Worm (Caenorhabditis elegans) whole organism, L4 larva: Measurements from ENCODE around the gene F58F12.2.

Source experiments
- F26F4.8 ChIP-seq: fragments of 200-800 bp; sonication (Bioruptor generic); conservative IDR thresholded peaks from 2 replicates; pipeline ENCODE4 v1.3.6; 2022; ENCODE audit warnings: missing genetic modification characterization, missing compliant biosample characterization
- F37D6.2 ChIP-seq: sonication (generic microtip); optimal IDR thresholded peaks from 2 replicates; lab custom pipeline; 2016; ENCODE audit warnings: mild to moderate bottlenecking, missing genetic modification characterization, missing compliant biosample characterization
- F49E8.2 ChIP-seq: sonication (generic microtip); optimal IDR thresholded peaks from 2 replicates; lab custom pipeline; 2016; ENCODE audit warnings: missing compliant biosample characterization, mild to moderate bottlenecking, missing genetic modification characterization, borderline replicate concordance
- T20F7.1 ChIP-seq: fragments of 200-800 bp; sonication (Bioruptor generic); optimal IDR thresholded peaks from 2 replicates; lab custom pipeline; 2018; ENCODE audit warnings: mild to moderate bottlenecking, missing genetic modification characterization, missing compliant biosample characterization
- T26A8.4 ChIP-seq: fragments of 200-800 bp; sonication (Bioruptor generic); IDR thresholded peaks from 2 replicates; pipeline ENCODE4 v1.3.6; 2022; ENCODE audit warnings: missing genetic modification characterization, missing compliant biosample characterization
- Y5F2A.4 ChIP-seq: fragments of 200-800 bp; sonication (Bioruptor generic); optimal IDR thresholded peaks from 2 replicates; lab custom pipeline; 2018; ENCODE audit warnings: mild to moderate bottlenecking, missing genetic modification characterization, missing compliant biosample characterization
- ZK337.2 ChIP-seq: fragments of 200-800 bp; sonication (Bioruptor generic); IDR thresholded peaks from 2 replicates; pipeline ENCODE4 v1.3.6; 2022; ENCODE audit warnings: missing genetic modification reagents, missing genetic modification characterization, missing compliant biosample characterization
- aha-1 ChIP-seq: fragments of 150-350 bp; peaks from one replicate; lab custom pipeline; 2014; ENCODE audit warnings: missing biosample characterization, missing genetic modification characterization
- arid-1 ChIP-seq: fragments of 200-800 bp; sonication (Bioruptor generic); conservative IDR thresholded peaks from 2 replicates; pipeline ENCODE4 v1.3.6; 2022; ENCODE audit warnings: missing genetic modification reagents, missing genetic modification characterization, missing compliant biosample characterization
- ceh-28 ChIP-seq: fragments of 150-350 bp; optimal IDR thresholded peaks from 2 replicates; lab custom pipeline; 2014; ENCODE audit warnings: missing biosample characterization, missing genetic modification reagents, missing genetic modification characterization
- ceh-32 ChIP-seq: sonication (generic microtip); optimal IDR thresholded peaks from 2 replicates; lab custom pipeline; 2016; ENCODE audit warnings: mild to moderate bottlenecking, missing genetic modification characterization, missing compliant biosample characterization; ENCODE audit not compliant: poor library complexity
- ceh-62 ChIP-seq: sonication (generic microtip); optimal IDR thresholded peaks from 2 replicates; lab custom pipeline; 2017; ENCODE audit warnings: missing biosample characterization, missing genetic modification characterization
- ces-1 ChIP-seq: fragments of 150-350 bp; sonication (generic microtip); optimal IDR thresholded peaks from 4 replicates; lab custom pipeline; 2014; ENCODE audit warnings: missing biosample characterization, missing genetic modification reagents, missing genetic modification characterization
- dmd-6 ChIP-seq: fragments of 200-800 bp; sonication (Bioruptor generic); IDR thresholded peaks from 2 replicates; pipeline ENCODE4 v1.3.6; 2022; ENCODE audit warnings: missing genetic modification reagents, missing genetic modification characterization, missing compliant biosample characterization
- dmd-8 ChIP-seq: fragments of 200-800 bp; sonication (Bioruptor generic); IDR thresholded peaks from 2 replicates; pipeline ENCODE4 v1.3.6; 2022; ENCODE audit warnings: missing genetic modification characterization, missing compliant biosample characterization
- dpl-1 ChIP-seq: fragments of 150-350 bp; optimal IDR thresholded peaks from 2 replicates; lab custom pipeline; 2014; ENCODE audit warnings: missing biosample characterization, missing genetic modification reagents, missing genetic modification characterization
- fkh-10 ChIP-seq: fragments of 150-350 bp; optimal IDR thresholded peaks from 2 replicates; lab custom pipeline; 2014; ENCODE audit warnings: missing biosample characterization, missing genetic modification reagents, missing genetic modification characterization
- fos-1 ChIP-seq: fragments of 150-350 bp; optimal IDR thresholded peaks from 2 replicates; lab custom pipeline; 2014; ENCODE audit warnings: missing biosample characterization, missing genetic modification characterization
- hif-1 ChIP-seq, 2 experiments: sonication (generic microtip); optimal IDR thresholded peaks; 2 replicates each; lab custom pipeline; 2016 to 2017; ENCODE audit warnings: missing compliant biosample characterization in 2 of 2, missing genetic modification characterization in 2 of 2, missing genetic modification reagents in 2 of 2, missing genotype in 2 of 2, mild to moderate bottlenecking in 1 of 2
- hlh-11 ChIP-seq: fragments of 200-800 bp; sonication (Bioruptor generic); optimal IDR thresholded peaks from 2 replicates; lab custom pipeline; 2018; ENCODE audit warnings: mild to moderate bottlenecking, missing genetic modification characterization, missing compliant biosample characterization
- hlh-30 ChIP-seq: sonication (generic microtip); optimal IDR thresholded peaks from 2 replicates; lab custom pipeline; 2017; ENCODE audit warnings: antibody characterized with exemption, mild to moderate bottlenecking, missing genetic modification characterization, missing compliant biosample characterization; ENCODE audit not compliant: insufficient read depth
- lin-13 ChIP-seq: fragments of 150-350 bp; optimal IDR thresholded peaks from 2 replicates; lab custom pipeline; 2014; ENCODE audit warnings: missing biosample characterization, missing genetic modification reagents, missing genetic modification characterization
- lin-29 ChIP-seq: fragments of 200-800 bp; sonication (Bioruptor generic); IDR thresholded peaks from 2 replicates; pipeline ENCODE4 v1.3.6; 2022; ENCODE audit warnings: missing genetic modification reagents, missing genetic modification characterization, missing compliant biosample characterization
- lin-38 ChIP-seq: fragments of 200-800 bp; sonication (Bioruptor generic); IDR thresholded peaks from 2 replicates; pipeline ENCODE4 v1.3.6; 2022; ENCODE audit warnings: missing genetic modification reagents, missing genetic modification characterization, missing compliant biosample characterization
- lsy-2 ChIP-seq, 2 experiments: fragments of 150-350 bp in 1 of 2; sonication (generic microtip) in 1 of 2; optimal IDR thresholded peaks; 2 replicates each; lab custom pipeline; 2014 to 2017; ENCODE audit warnings: missing biosample characterization in 2 of 2, missing genetic modification characterization in 2 of 2
- mdl-1 ChIP-seq, 2 experiments: fragments of 150-350 bp in 1 of 2; sonication (generic microtip) in 1 of 2; optimal IDR thresholded peaks; 2 replicates each; lab custom pipeline; 2014 to 2017; ENCODE audit warnings: missing biosample characterization in 2 of 2, missing genetic modification characterization in 2 of 2
- mdt-29 ChIP-seq: fragments of 200-800 bp; sonication (Bioruptor generic); IDR thresholded peaks from 2 replicates; pipeline ENCODE4 v1.3.6; 2022; ENCODE audit warnings: missing genetic modification reagents, missing genetic modification characterization, missing compliant biosample characterization
- mep-1 ChIP-seq: fragments of 150-350 bp; sonication (generic microtip); optimal IDR thresholded peaks from 3 replicates; lab custom pipeline; 2014; ENCODE audit warnings: missing biosample characterization, missing genetic modification characterization
- mes-2 ChIP-seq: sonication (generic microtip); optimal IDR thresholded peaks from 2 replicates; lab custom pipeline; 2016; ENCODE audit warnings: missing genotype, mild to moderate bottlenecking, missing genetic modification characterization, missing compliant biosample characterization; ENCODE audit not compliant: poor library complexity, severe bottlenecking
- mxl-2 ChIP-seq: fragments of 200-800 bp; sonication (Bioruptor generic); conservative IDR thresholded peaks from 2 replicates; pipeline ENCODE4 v1.3.6; 2022; ENCODE audit warnings: missing genetic modification reagents, missing genetic modification characterization, missing compliant biosample characterization
- mxl-3 ChIP-seq: fragments of 200-800 bp; sonication (Bioruptor generic); optimal IDR thresholded peaks from 2 replicates; lab custom pipeline; 2018; ENCODE audit warnings: mild to moderate bottlenecking, missing genetic modification characterization, missing compliant biosample characterization
- nhr-11 ChIP-seq: fragments of 150-350 bp; optimal IDR thresholded peaks from 2 replicates; lab custom pipeline; 2014; ENCODE audit warnings: missing biosample characterization, missing genetic modification characterization
- nhr-111 ChIP-seq: fragments of 200-800 bp; sonication (Bioruptor generic); optimal IDR thresholded peaks from 2 replicates; lab custom pipeline; 2018; ENCODE audit warnings: mild to moderate bottlenecking, missing genetic modification characterization, missing compliant biosample characterization
- nhr-237 ChIP-seq: sonication (generic microtip); optimal IDR thresholded peaks from 2 replicates; lab custom pipeline; 2017; ENCODE audit warnings: missing biosample characterization, missing genetic modification characterization
- nhr-25 ChIP-seq: sonication (generic microtip); optimal IDR thresholded peaks from 2 replicates; lab custom pipeline; 2017; ENCODE audit warnings: missing genetic modification characterization, mild to moderate bottlenecking, missing compliant biosample characterization, antibody characterized with exemption, moderate library complexity, borderline replicate concordance; ENCODE audit not compliant: insufficient read depth
- nhr-28 ChIP-seq: fragments of 150-350 bp; optimal IDR thresholded peaks from 2 replicates; lab custom pipeline; 2014; ENCODE audit warnings: missing biosample characterization, missing genetic modification characterization
- nhr-42 ChIP-seq: fragments of 200-800 bp; sonication (Bioruptor generic); IDR thresholded peaks from 2 replicates; pipeline ENCODE4 v1.3.6; 2022; ENCODE audit warnings: missing genetic modification characterization, missing compliant biosample characterization
- nhr-48 ChIP-seq: sonication (generic microtip); optimal IDR thresholded peaks from 2 replicates; lab custom pipeline; 2016; ENCODE audit warnings: mild to moderate bottlenecking, missing genetic modification characterization, missing compliant biosample characterization
- nhr-77 ChIP-seq: fragments of 150-350 bp; optimal IDR thresholded peaks from 2 replicates; lab custom pipeline; 2014; ENCODE audit warnings: missing biosample characterization, missing genetic modification characterization
- pqm-1 ChIP-seq: sonication (generic microtip); optimal IDR thresholded peaks from 2 replicates; lab custom pipeline; 2017; ENCODE audit warnings: missing biosample characterization, missing genetic modification characterization
- rbr-2 ChIP-seq: sonication (generic microtip); optimal IDR thresholded peaks from 2 replicates; lab custom pipeline; 2016; ENCODE audit warnings: missing genotype, missing genetic modification characterization, missing compliant biosample characterization
- snpc-1.2 ChIP-seq: fragments of 200-800 bp; sonication (Bioruptor generic); IDR thresholded peaks from 2 replicates; pipeline ENCODE4 v1.3.6; 2022; ENCODE audit warnings: missing genetic modification reagents, missing genetic modification characterization, missing compliant biosample characterization
- spr-3 ChIP-seq: fragments of 200-800 bp; sonication (Bioruptor generic); optimal IDR thresholded peaks from 2 replicates; lab custom pipeline; 2018; ENCODE audit warnings: mild to moderate bottlenecking, missing genetic modification characterization, missing compliant biosample characterization
- unc-130 ChIP-seq: sonication (generic microtip); optimal IDR thresholded peaks from 2 replicates; lab custom pipeline; 2016; ENCODE audit warnings: missing genetic modification reagents, missing genetic modification characterization, missing compliant biosample characterization
- unc-39 ChIP-seq: sonication (generic microtip); optimal IDR thresholded peaks from 2 replicates; lab custom pipeline; 2017; ENCODE audit warnings: missing biosample characterization, missing genetic modification characterization
- zfp-2 ChIP-seq: sonication (generic microtip); optimal IDR thresholded peaks from 2 replicates; lab custom pipeline; 2016; ENCODE audit warnings: mild to moderate bottlenecking, missing genetic modification characterization, missing compliant biosample characterization
- ztf-7 ChIP-seq: fragments of 150-350 bp; optimal IDR thresholded peaks from 2 replicates; lab custom pipeline; 2014; ENCODE audit warnings: missing biosample characterization, missing genetic modification characterization

Gene F58F12.2

ce11 chrII:6358232-6358631 is 29.6 kb downstream of the F58F12.2 start (continued):
- TF ChIP-seq snpc-1.2 (GFP tag; lab: Robert Waterston, UW) = 0 out of 2 replicates have a peak, but pooled peaks have one; percentile 20
- TF ChIP-seq fos-1 (tag; lab: Kevin White, UChicago) = no peak
- peak; percentile 38 for TF ChIP-seq Y5F2A.4 (GFP tag; lab: Kevin White, UChicago)
- no peak for TF ChIP-seq ces-1
- TF ChIP-seq dmd-8 = peak; percentile 57; the same call in 1 of the 2 replicates
- no peak for TF ChIP-seq ceh-28
- TF ChIP-seq F49E8.2 = peak; percentile 14
- TF ChIP-seq arid-1 (GFP tag; lab: Robert Waterston, UW) = peak; percentile 86
- TF ChIP-seq lin-13 (GFP tag; lab: Kevin White, UChicago) = no peak
- TF ChIP-seq mxl-2 (GFP tag; lab: Robert Waterston, UW) = no peak

ce11 chrII:6355396-6356346 is 32.2 kb downstream of the F58F12.2 start, which contains the start of gene C32D5.11:
Gene C32D5.11, minus strand, starts transcription at chrII:6355446.
- TF ChIP-seq hlh-30 (tag; lab: Kevin White, UChicago) = peak; percentile 82
- TF ChIP-seq dmd-6 (GFP tag; lab: Robert Waterston, UW) = peak; percentile 55
- TF ChIP-seq F37D6.2 (tag; lab: Kevin White, UChicago) = peak; percentile 0
- TF ChIP-seq dpl-1 (GFP tag; lab: Kevin White, UChicago) = peak; percentile 67
- TF ChIP-seq T20F7.1 (GFP tag; lab: Kevin White, UChicago) = peak; percentile 44
- TF ChIP-seq mes-2 = peak; percentile 88
- peak; percentile 57 for TF ChIP-seq ztf-7 (tag; lab: Kevin White, UChicago)
- TF ChIP-seq ceh-62 (tag; lab: Kevin White, UChicago) = no peak
- no peak for TF ChIP-seq nhr-237 (tag; lab: Kevin White, UChicago)
- TF ChIP-seq mxl-3 (GFP tag; lab: Kevin White, UChicago) = peak; percentile 42
- TF ChIP-seq lin-13 (GFP tag; lab: Kevin White, UChicago) = peak; percentile 66
- TF ChIP-seq nhr-77 = peak; percentile 30
- TF ChIP-seq nhr-25 = peak; percentile 14
- no peak for TF ChIP-seq F26F4.8
- no peak for TF ChIP-seq lin-29 (GFP tag; lab: Robert Waterston, UW)
- peak; percentile 26 for TF ChIP-seq nhr-48 (tag; lab: Kevin White, UChicago)
- peak in 1 of 2 experiments; percentile 87 for TF ChIP-seq lsy-2 (tag; optimal IDR thresholded peaks at IDR 0.05; lab: Kevin White, UChicago)
- TF ChIP-seq nhr-111 = no peak
- TF ChIP-seq mdl-1 (tag; optimal IDR thresholded peaks at IDR 0.05; lab: Kevin White, UChicago) = peak in 1 of 2 experiments; percentile 46
- TF ChIP-seq ZK337.2 (GFP tag; lab: Robert Waterston, UW) = 0 out of 2 replicates have a peak, but pooled peaks have one; percentile 8
- TF ChIP-seq nhr-28 = peak; percentile 70
- no peak for TF ChIP-seq ceh-32
- peak; percentile 75 for TF ChIP-seq hlh-11 (tag; lab: Kevin White, UChicago)
- TF ChIP-seq lin-38 (GFP tag; lab: Robert Waterston, UW) = peak; percentile 65
- TF ChIP-seq nhr-11 (tag; lab: Kevin White, UChicago) = peak; percentile 60
- peak; percentile 69 for TF ChIP-seq rbr-2 (tag; lab: Kevin White, UChicago)
- peak; percentile 34 for TF ChIP-seq ceh-28
- peak; percentile 77 for TF ChIP-seq mep-1 (tag; lab: Kevin White, UChicago)
- peak; percentile 29 for TF ChIP-seq fkh-10
- TF ChIP-seq unc-130 (GFP tag; lab: Kevin White, UChicago) = peak; percentile 40
- TF ChIP-seq nhr-42 (GFP tag; lab: Robert Waterston, UW) = no peak
- no peak for TF ChIP-seq pqm-1 (tag; lab: Kevin White, UChicago)
- no peak for TF ChIP-seq mdt-29 (GFP tag; lab: Robert Waterston, UW)
- TF ChIP-seq zfp-2 (tag; lab: Kevin White, UChicago) = no peak
- TF ChIP-seq unc-39 (tag; lab: Kevin White, UChicago) = no peak
- TF ChIP-seq aha-1 (tag; lab: Kevin White, UChicago) = peak; percentile 96
- TF ChIP-seq T26A8.4 = peak; percentile 55
- TF ChIP-seq hif-1 (tag; optimal IDR thresholded peaks at IDR 0.05; lab: Kevin White, UChicago) = peak in 1 of 2 experiments; percentile 43
- no peak for TF ChIP-seq spr-3
